8 worm cellular contexts compared by ENCODE assay signal in genomic region chrV:9964152-9964785, ce11.
TF ChIP-seq lines count a peak whose summit lies in the region.

No protein-coding gene starts in this region.

TF ChIP-seq in whole organism, L1 larva, 84 proteins besides CTCF, POLR2A, EP300 and RAD21:
- TF ChIP-seq nhr-47 (tag; optimal IDR thresholded peaks at IDR 0.05; lab: Kevin White, UChicago) (peak; percentile 1), fkh-10 (GFP tag; optimal IDR thresholded peaks at IDR 0.05; lab: Kevin White, UChicago) (no peak), dsc-1 (tag; optimal IDR thresholded peaks at IDR 0.05; lab: Kevin White, UChicago) (peak; percentile 32), fkh-8 (tag; optimal IDR thresholded peaks at IDR 0.05; lab: Kevin White, UChicago) (peak; percentile 50), lin-14 (GFP tag; optimal IDR thresholded peaks at IDR 0.05; lab: Kevin White, UChicago) (peak; percentile 54), efl-1 (optimal IDR thresholded peaks at IDR 0.05; lab: Kevin White, UChicago) (no peak), efl-1 (GFP tag; optimal IDR thresholded peaks at IDR 0.05 in 1 of 2; lab: Kevin White, UChicago) (peak in 1 of 2 experiments; percentile 88)

TF ChIP-seq in whole organism, L2 larva, 48 proteins besides CTCF, POLR2A, EP300 and RAD21:
- TF ChIP-seq nhr-77 (tag; optimal IDR thresholded peaks at IDR 0.05; lab: Kevin White, UChicago) (no peak), unc-55 (GFP tag; optimal IDR thresholded peaks at IDR 0.05; lab: Kevin White, UChicago) (peak; percentile 34)

TF ChIP-seq in whole organism, L3 larva, 47 proteins besides CTCF, POLR2A, EP300 and RAD21:
- TF ChIP-seq elt-2 (tag; optimal IDR thresholded peaks at IDR 0.05; lab: Kevin White, UChicago): no peak
- TF ChIP-seq nfya-1 (tag; optimal IDR thresholded peaks at IDR 0.05; lab: Kevin White, UChicago; ENCODE audit: insufficient read depth): peak; percentile 5
- TF ChIP-seq lin-39 (tag; optimal IDR thresholded peaks at IDR 0.05; lab: Kevin White, UChicago): peak; percentile 61
- no peak for TF ChIP-seq nhr-237 (tag; optimal IDR thresholded peaks at IDR 0.05; lab: Kevin White, UChicago)

TF ChIP-seq in whole organism, L4 larva, 104 proteins besides CTCF, POLR2A, EP300 and RAD21:
- TF ChIP-seq D1046.2 (GFP tag; IDR thresholded peaks at IDR 0.05; lab: Robert Waterston, UW) (0 out of 2 replicates have a peak, but pooled peaks have one; percentile 4), hmg-1.1 (GFP tag; IDR thresholded peaks at IDR 0.05; lab: Robert Waterston, UW) (peak; percentile 34; the same call in 1 of the 2 replicates), aly-2 (tag; optimal IDR thresholded peaks at IDR 0.05; lab: Kevin White, UChicago) (no peak), egl-43 (GFP tag; IDR thresholded peaks at IDR 0.05; lab: Robert Waterston, UW) (0 out of 2 replicates have a peak, but pooled peaks have one; percentile 62), R02D3.7 (tag; optimal IDR thresholded peaks at IDR 0.05; lab: Kevin White, UChicago) (no peak), set-16 (GFP tag; IDR thresholded peaks at IDR 0.05; lab: Robert Waterston, UW) (peak; percentile 57; the same call in 1 of the 2 replicates), unc-62 (GFP tag; optimal IDR thresholded peaks at IDR 0.05 in 1 of 2; lab: Kevin White, UChicago) (peak in 1 of 2 experiments; percentile 96), unc-62 (tag; optimal IDR thresholded peaks at IDR 0.05; lab: Kevin White, UChicago) (no peak), rbr-2 (tag; optimal IDR thresholded peaks at IDR 0.05; lab: Kevin White, UChicago) (peak; percentile 29), lin-39 (tag; optimal IDR thresholded peaks at IDR 0.05; lab: Kevin White, UChicago) (no peak), ces-1 (GFP tag; optimal IDR thresholded peaks at IDR 0.05; lab: Kevin White, UChicago) (no peak)

TF ChIP-seq in whole organism, early embryonic, 17 proteins besides CTCF, POLR2A, EP300 and RAD21:
- TF ChIP-seq hmg-4 (GFP tag; optimal IDR thresholded peaks at IDR 0.05; lab: Kevin White, UChicago): peak; percentile 31
- TF ChIP-seq hnd-1 (tag; optimal IDR thresholded peaks at IDR 0.05; lab: Kevin White, UChicago): no peak
TF ChIP-seq in whole organism, early embryonic: peak in this region for 1.

TF ChIP-seq in whole organism, late embryonic, 69 proteins besides CTCF, POLR2A, EP300 and RAD21 (continues in another document):
- TF ChIP-seq che-1 (tag; optimal IDR thresholded peaks at IDR 0.05; lab: Kevin White, UChicago) (no peak), nhr-11 (tag; optimal IDR thresholded peaks at IDR 0.05; lab: Kevin White, UChicago) (no peak), npax-4 (tag; optimal IDR thresholded peaks at IDR 0.05; lab: Kevin White, UChicago) (no peak), lin-11 (tag; optimal IDR thresholded peaks at IDR 0.05; lab: Kevin White, UChicago) (no peak), dve-1 (tag; optimal IDR thresholded peaks at IDR 0.05; lab: Kevin White, UChicago) (no peak), ceh-18 (tag; optimal IDR thresholded peaks at IDR 0.05; lab: Kevin White, UChicago) (no peak), unc-55 (GFP tag; optimal IDR thresholded peaks at IDR 0.05; lab: Kevin White, UChicago) (no peak), ama-1 (optimal IDR thresholded peaks at IDR 0.05; lab: Kevin White, UChicago) (no peak), hlh-6 (tag; optimal IDR thresholded peaks at IDR 0.05; lab: Kevin White, UChicago) (peak; percentile 48), ceh-31 (tag; optimal IDR thresholded peaks at IDR 0.05; lab: Kevin White, UChicago) (peak; percentile 28), ceh-14 (tag; optimal IDR thresholded peaks at IDR 0.05; lab: Kevin White, UChicago) (peak; percentile 26), sdc-2 (tag; optimal IDR thresholded peaks at IDR 0.05; lab: Kevin White, UChicago) (no peak), elt-4 (tag; optimal IDR thresholded peaks at IDR 0.05; lab: Kevin White, UChicago) (no peak), ceh-6 (GFP tag; optimal IDR thresholded peaks at IDR 0.05; lab: Kevin White, UChicago) (no peak), nhr-232 (tag; optimal IDR thresholded peaks at IDR 0.05; lab: Kevin White, UChicago) (no peak), pha-2 (tag; optimal IDR thresholded peaks at IDR 0.05; lab: Kevin White, UChicago) (no peak), ceh-45 (GFP tag; IDR thresholded peaks at IDR 0.05; lab: Robert Waterston, UW) (no peak), ets-4 (tag; optimal IDR thresholded peaks at IDR 0.05; lab: Kevin White, UChicago) (no peak), hlh-30 (tag; optimal IDR thresholded peaks at IDR 0.05; lab: Kevin White, UChicago; ENCODE audit: insufficient read depth) (no peak), ref-2 (tag; optimal IDR thresholded peaks at IDR 0.05; lab: Kevin White, UChicago) (peak; percentile 16), fax-1 (tag; optimal IDR thresholded peaks at IDR 0.05; lab: Kevin White, UChicago) (no peak), unc-42 (tag; optimal IDR thresholded peaks at IDR 0.05; lab: Kevin White, UChicago) (peak; percentile 21), rnt-1 (tag; optimal IDR thresholded peaks at IDR 0.05; lab: Kevin White, UChicago) (no peak)

TF ChIP-seq in whole organism, mixed stage, embryonic, 35 proteins besides CTCF, POLR2A, EP300 and RAD21:
- TF ChIP-seq pha-4 (tag; optimal IDR thresholded peaks at IDR 0.05; lab: Kevin White, UChicago): no peak
- peak; percentile 0 for TF ChIP-seq sptf-1 (tag; optimal IDR thresholded peaks at IDR 0.05; lab: Kevin White, UChicago)
- no peak for TF ChIP-seq lin-13 (tag; optimal IDR thresholded peaks at IDR 0.05; lab: Kevin White, UChicago)
- no peak for TF ChIP-seq tbx-8 (GFP tag; optimal IDR thresholded peaks at IDR 0.05; lab: Kevin White, UChicago)
- TF ChIP-seq M03D4.4 (tag; optimal IDR thresholded peaks at IDR 0.05; lab: Kevin White, UChicago): no peak

TF ChIP-seq in whole organism, young adult, 124 proteins besides CTCF, POLR2A, EP300 and RAD21:
- no peak for TF ChIP-seq Y95B8A.8 (GFP tag; IDR thresholded peaks at IDR 0.05; lab: Robert Waterston, UW)
- peak; percentile 83 for TF ChIP-seq zfh-2 (GFP tag; conservative IDR thresholded peaks at IDR 0.05; lab: Robert Waterston, UW)
- 0 out of 2 replicates have a peak, but pooled peaks have one; percentile 33 for TF ChIP-seq hsf-1 (GFP tag; IDR thresholded peaks at IDR 0.05; lab: Robert Waterston, UW)
- no peak for TF ChIP-seq cebp-1 (GFP tag; IDR thresholded peaks at IDR 0.05; lab: Robert Waterston, UW)
- TF ChIP-seq cebp-1 (tag; optimal IDR thresholded peaks at IDR 0.05; lab: Kevin White, UChicago): peak; percentile 3
- peak; percentile 9 for TF ChIP-seq K12H6.12 (tag; optimal IDR thresholded peaks at IDR 0.05; lab: Kevin White, UChicago)
- no peak for TF ChIP-seq egl-18 (GFP tag; IDR thresholded peaks at IDR 0.05; lab: Robert Waterston, UW)
